Fruit fly (Drosophila melanogaster) whole organism, embryonic: ENCODE results near the gene Set2.

ENCODE experiments used
- Abd-B ChIP-seq: fragments of 200-800 bp; sonication (Bioruptor generic); optimal IDR thresholded peaks from 2 replicates; lab custom pipeline; 2018; ENCODE audit warnings: missing biosample characterization, mild to moderate bottlenecking, missing genetic modification characterization, moderate library complexity
- C15 ChIP-seq: fragments of 200-800 bp; sonication (Bioruptor generic); IDR thresholded peaks from 3 replicates; pipeline ENCODE4 v1.3.6; 2022; ENCODE audit warnings: missing biosample characterization, missing genetic modification characterization
- CG10274 ChIP-seq: fragments of 200-800 bp; sonication (Bioruptor generic); optimal IDR thresholded peaks from 3 replicates; lab custom pipeline; 2017; ENCODE audit warnings: missing biosample characterization, mild to moderate bottlenecking, missing genetic modification characterization
- CG10959 ChIP-seq: fragments of 200-800 bp; sonication (Bioruptor generic); IDR thresholded peaks from 2 replicates; pipeline ENCODE4 v1.3.6; 2022; ENCODE audit warnings: missing biosample characterization, missing genetic modification characterization
- CG1233 ChIP-seq: fragments of 200-800 bp; sonication (Bioruptor generic); optimal IDR thresholded peaks from 4 replicates; lab custom pipeline; 2018; ENCODE audit warnings: missing biosample characterization, mild to moderate bottlenecking, missing genetic modification characterization
- CG13624 ChIP-seq: fragments of 200-800 bp; sonication (Bioruptor generic); optimal IDR thresholded peaks from 2 replicates; lab custom pipeline; 2016; ENCODE audit warnings: missing biosample characterization, missing genetic modification characterization
- CG17186 ChIP-seq: fragments of 200-800 bp; sonication (Bioruptor generic); optimal IDR thresholded peaks from 3 replicates; lab custom pipeline; 2017; ENCODE audit warnings: missing biosample characterization, missing genetic modification reagents, missing genetic modification characterization
- CG17912 ChIP-seq: fragments of 200-800 bp; sonication (Bioruptor generic); optimal IDR thresholded peaks from 2 replicates; lab custom pipeline; 2018; ENCODE audit warnings: missing biosample characterization, mild to moderate bottlenecking, missing genetic modification characterization
- CG2116 ChIP-seq: fragments of 200-800 bp; sonication (Bioruptor generic); optimal IDR thresholded peaks from 3 replicates; lab custom pipeline; 2018; ENCODE audit warnings: missing biosample characterization, mild to moderate bottlenecking, missing genetic modification characterization
- CG2120 ChIP-seq: fragments of 200-800 bp; sonication (Bioruptor generic); optimal IDR thresholded peaks from 3 replicates; lab custom pipeline; 2016; ENCODE audit warnings: missing biosample characterization, missing genetic modification characterization
- CG30403 ChIP-seq: fragments of 200-800 bp; sonication (Bioruptor generic); optimal IDR thresholded peaks from 3 replicates; lab custom pipeline; 2016; ENCODE audit warnings: missing biosample characterization, missing genetic modification characterization
- CG32532 ChIP-seq: fragments of 200-800 bp; sonication (Bioruptor generic); IDR thresholded peaks from 2 replicates; pipeline ENCODE4 v1.3.6; 2022; ENCODE audit warnings: missing biosample characterization, missing genetic modification characterization
- CG32772 ChIP-seq: fragments of 200-800 bp; sonication (Bioruptor generic); IDR thresholded peaks from 2 replicates; pipeline ENCODE4 v1.3.6; 2022; ENCODE audit warnings: missing biosample characterization, missing genetic modification characterization
- CG3995 ChIP-seq: fragments of 200-800 bp; sonication (Bioruptor generic); optimal IDR thresholded peaks from 3 replicates; lab custom pipeline; 2016; ENCODE audit warnings: missing biosample characterization, missing genetic modification characterization
- CG4707 ChIP-seq: fragments of 200-800 bp; sonication (Bioruptor generic); optimal IDR thresholded peaks from 2 replicates; lab custom pipeline; 2018; ENCODE audit warnings: missing biosample characterization, mild to moderate bottlenecking, missing genetic modification characterization, moderate library complexity
- CG4730 ChIP-seq: fragments of 200-800 bp; sonication (Bioruptor generic); IDR thresholded peaks from 2 replicates; pipeline ENCODE4 v1.3.6; 2022; ENCODE audit warnings: missing biosample characterization, missing genetic modification characterization
- CG5180 ChIP-seq: fragments of 200-800 bp; sonication (Bioruptor generic); optimal IDR thresholded peaks from 3 replicates; lab custom pipeline; 2017; ENCODE audit warnings: missing biosample characterization, missing genetic modification characterization, mild to moderate bottlenecking, moderate library complexity, missing genetic modification reagents
- CG5245 ChIP-seq: fragments of 200-800 bp; sonication (Bioruptor generic); optimal IDR thresholded peaks from 3 replicates; lab custom pipeline; 2016; ENCODE audit warnings: missing biosample characterization, missing genetic modification characterization
- CG6813 ChIP-seq: fragments of 200-800 bp; sonication (Bioruptor generic); optimal IDR thresholded peaks from 2 replicates; lab custom pipeline; 2017; ENCODE audit warnings: missing biosample characterization, missing genetic modification characterization, mild to moderate bottlenecking, moderate library complexity, missing genetic modification reagents
- CG9609 ChIP-seq: fragments of 200-800 bp; sonication (Bioruptor generic); optimal IDR thresholded peaks from 3 replicates; lab custom pipeline; 2016; ENCODE audit warnings: missing biosample characterization, missing genetic modification characterization
- CG9876 ChIP-seq: fragments of 200-800 bp; sonication (Bioruptor generic); optimal IDR thresholded peaks from 2 replicates; lab custom pipeline; 2016; ENCODE audit warnings: missing biosample characterization, missing genetic modification characterization
- CrebB ChIP-seq: fragments of 200-800 bp; sonication (Bioruptor generic); optimal IDR thresholded peaks from 3 replicates; lab custom pipeline; 2018; ENCODE audit warnings: missing biosample characterization, mild to moderate bottlenecking, missing genetic modification characterization
- Dip3 ChIP-seq: fragments of 200-800 bp; sonication (Bioruptor generic); optimal IDR thresholded peaks from 3 replicates; lab custom pipeline; 2016; ENCODE audit warnings: missing biosample characterization, missing genetic modification characterization
- Hey ChIP-seq: fragments of 200-800 bp; sonication (Bioruptor generic); optimal IDR thresholded peaks from 3 replicates; lab custom pipeline; 2018; ENCODE audit warnings: missing biosample characterization, mild to moderate bottlenecking, missing genetic modification characterization
- NFAT ChIP-seq: fragments of 200-800 bp; sonication (Bioruptor generic); IDR thresholded peaks from 2 replicates; pipeline ENCODE4 v1.3.6; 2022; ENCODE audit warnings: missing biosample characterization, missing genetic modification characterization
- Opbp ChIP-seq: fragments of 200-800 bp; sonication (Bioruptor generic); IDR thresholded peaks from 3 replicates; pipeline ENCODE4 v1.3.6; 2022; ENCODE audit warnings: missing biosample characterization, missing genetic modification characterization; ENCODE audit not compliant: partially characterized antibody
- Sry-δ ChIP-seq: fragments of 200-800 bp; sonication (Bioruptor generic); optimal IDR thresholded peaks from 2 replicates; lab custom pipeline; 2016; ENCODE audit warnings: missing biosample characterization, missing genetic modification characterization
- Taf1 ChIP-seq: fragments of 200-800 bp; sonication (Bioruptor generic); IDR thresholded peaks from 2 replicates; pipeline ENCODE4 v1.3.6; 2022; ENCODE audit warnings: missing biosample characterization, missing genetic modification characterization
- abd-A ChIP-seq: fragments of 200-800 bp; sonication (Bioruptor generic); optimal IDR thresholded peaks from 3 replicates; lab custom pipeline; 2019; ENCODE audit warnings: missing biosample characterization, mild to moderate bottlenecking, missing genetic modification characterization, moderate library complexity
- ap ChIP-seq: fragments of 200-800 bp; sonication (Bioruptor generic); IDR thresholded peaks from 2 replicates; pipeline ENCODE4 v1.3.6; 2022; ENCODE audit warnings: missing biosample characterization, missing genetic modification characterization
- ash1 ChIP-seq: fragments of 200-800 bp; sonication (Bioruptor generic); optimal IDR thresholded peaks from 2 replicates; lab custom pipeline; 2018; ENCODE audit warnings: missing biosample characterization, mild to moderate bottlenecking, missing genetic modification characterization
- bbx ChIP-seq: fragments of 200-800 bp; sonication (Bioruptor generic); IDR thresholded peaks from 2 replicates; pipeline ENCODE4 v1.3.6; 2022; ENCODE audit warnings: missing biosample characterization, missing genetic modification characterization; ENCODE audit not compliant: partially characterized antibody
- dmrt11E ChIP-seq: fragments of 200-800 bp; sonication (Bioruptor generic); optimal IDR thresholded peaks from 3 replicates; lab custom pipeline; 2018; ENCODE audit warnings: missing biosample characterization, mild to moderate bottlenecking, missing genetic modification characterization, moderate library complexity
- gcm2 ChIP-seq: fragments of 200-800 bp; sonication (Bioruptor generic); optimal IDR thresholded peaks from 2 replicates; lab custom pipeline; 2016; ENCODE audit warnings: missing biosample characterization, missing genetic modification characterization
- grau ChIP-seq: fragments of 200-800 bp; optimal IDR thresholded peaks from 3 replicates; lab custom pipeline; 2019; ENCODE audit warnings: missing biosample characterization, mild to moderate bottlenecking, missing genetic modification characterization, moderate library complexity
- gt ChIP-seq: fragments of 200-800 bp; sonication (Bioruptor generic); IDR thresholded peaks from 2 replicates; pipeline ENCODE4 v1.3.6; 2022; ENCODE audit warnings: missing biosample characterization, missing genetic modification characterization
- hkb ChIP-seq, 2 experiments: fragments of 200-800 bp in 1 of 2; fragments of >200 bp in 1 of 2; sonication (Bioruptor generic) in 1 of 2; IDR thresholded peaks in 1 of 2; optimal IDR thresholded peaks in 1 of 2; 2 replicates each; pipeline versions ENCODE4 v1.3.6 to Lab custom; 2017 to 2022; ENCODE audit warnings: missing biosample characterization in 1 of 2, missing genetic modification characterization in 1 of 2
- inv ChIP-seq: fragments of 200-800 bp; sonication (Bioruptor generic); IDR thresholded peaks from 2 replicates; pipeline ENCODE4 v1.3.6; 2022; ENCODE audit warnings: missing biosample characterization, missing genetic modification characterization; ENCODE audit not compliant: partially characterized antibody
- jing ChIP-seq: fragments of 200-800 bp; sonication (Bioruptor generic); optimal IDR thresholded peaks from 2 replicates; lab custom pipeline; 2018; ENCODE audit warnings: missing biosample characterization, mild to moderate bottlenecking, missing genetic modification characterization
- kay ChIP-seq: fragments of 200-800 bp; sonication (Bioruptor generic); optimal IDR thresholded peaks from 2 replicates; lab custom pipeline; 2016; ENCODE audit warnings: missing biosample characterization, missing genetic modification characterization
- pho ChIP-seq: fragments of 200-800 bp; sonication (Bioruptor generic); optimal IDR thresholded peaks from 2 replicates; lab custom pipeline; 2016; ENCODE audit warnings: missing biosample characterization, missing genetic modification characterization
- psq ChIP-seq: fragments of 200-800 bp; sonication (Bioruptor generic); optimal IDR thresholded peaks from 2 replicates; lab custom pipeline; 2017; ENCODE audit warnings: missing biosample characterization, missing genetic modification characterization
- shn ChIP-seq: fragments of 200-800 bp; sonication (Bioruptor generic); optimal IDR thresholded peaks from 3 replicates; lab custom pipeline; 2016; ENCODE audit warnings: missing biosample characterization, missing genetic modification characterization
- sima ChIP-seq: fragments of 200-800 bp; sonication (Bioruptor generic); optimal IDR thresholded peaks from 2 replicates; lab custom pipeline; 2016; ENCODE audit warnings: missing biosample characterization, missing genetic modification characterization
- tio ChIP-seq: fragments of 200-800 bp; sonication (Bioruptor generic); optimal IDR thresholded peaks from 2 replicates; lab custom pipeline; 2017; ENCODE audit warnings: missing biosample characterization, missing genetic modification characterization, inconsistent platforms
- tna ChIP-seq: fragments of 200-800 bp; sonication (Bioruptor generic); IDR thresholded peaks from 2 replicates; pipeline ENCODE4 v1.3.6; 2022; ENCODE audit warnings: missing biosample characterization, missing genetic modification characterization; ENCODE audit not compliant: partially characterized antibody
- toy ChIP-seq: fragments of 200-800 bp; sonication (Bioruptor generic); IDR thresholded peaks from 2 replicates; pipeline ENCODE4 v1.3.6; 2022; ENCODE audit warnings: missing biosample characterization, missing genetic modification characterization
- ttk ChIP-seq: fragments of 200-800 bp; sonication (Bioruptor generic); IDR thresholded peaks from 2 replicates; pipeline ENCODE4 v2.1.2; 2022; ENCODE audit warnings: missing biosample characterization, missing genetic modification characterization
- zf30C ChIP-seq: fragments of 200-800 bp; sonication (Bioruptor generic); optimal IDR thresholded peaks from 3 replicates; lab custom pipeline; 2018; ENCODE audit warnings: missing biosample characterization, mild to moderate bottlenecking, missing genetic modification characterization

Set2 gene

dm6 chrX:13396378-13397099 lies 16.5 kb upstream of the Set2 start, which contains the start of gene Bcat (continued):
- TF ChIP-seq Opbp (GFP tag; lab: Robert Waterston, UW) = no peak
- TF ChIP-seq sima = no peak
- TF ChIP-seq zf30C (GFP tag; lab: Kevin White, UChicago) = peak; percentile 72
- TF ChIP-seq abd-A (tag; lab: Kevin White, UChicago) = no peak
- no peak for TF ChIP-seq gcm2 (GFP tag; lab: Kevin White, UChicago)
- TF ChIP-seq CG9876 (GFP tag; lab: Kevin White, UChicago) = no peak
- TF ChIP-seq CG2116 (GFP tag; lab: Kevin White, UChicago) = peak; percentile 31
- TF ChIP-seq CG13624 (GFP tag; lab: Kevin White, UChicago) = no peak
- peak; percentile 82 for TF ChIP-seq CG30403 (GFP tag; lab: Kevin White, UChicago)
- no peak for TF ChIP-seq Taf1
- no peak for TF ChIP-seq ap (GFP tag; lab: Robert Waterston, UW)
- no peak for TF ChIP-seq CG5245 (GFP tag; lab: Kevin White, UChicago)
- no peak for TF ChIP-seq Hey (tag; lab: Kevin White, UChicago)
- TF ChIP-seq toy (GFP tag; lab: Robert Waterston, UW) = no peak
- no peak for TF ChIP-seq CG17912 (GFP tag; lab: Kevin White, UChicago)
- no peak for TF ChIP-seq CrebB
- peak; percentile 77 for TF ChIP-seq CG10274
- peak; percentile 8 for TF ChIP-seq kay (GFP tag; lab: Kevin White, UChicago)
- no peak for TF ChIP-seq CG10959
- peak; percentile 73; the same call in 1 of the 2 replicates for TF ChIP-seq CG32532 (GFP tag; lab: Robert Waterston, UW)
- TF ChIP-seq grau (tag; lab: Kevin White, UChicago) = peak; percentile 78
- TF ChIP-seq Dip3 (GFP tag; lab: Kevin White, UChicago) = peak; percentile 51
- no peak; the same call in 1 of the 2 replicates for TF ChIP-seq NFAT (GFP tag; lab: Robert Waterston, UW)
- TF ChIP-seq CG3995 (GFP tag; lab: Kevin White, UChicago) = no peak
- no peak for TF ChIP-seq CG17186 (GFP tag; lab: Kevin White, UChicago)
- 0 out of 2 replicates have a peak, but pooled peaks have one; percentile 33 for TF ChIP-seq CG4730
- peak; percentile 77 for TF ChIP-seq CG2120 (GFP tag; lab: Kevin White, UChicago)
- peak; percentile 62 for TF ChIP-seq tio (GFP tag; lab: Kevin White, UChicago)
- TF ChIP-seq psq (GFP tag; lab: Kevin White, UChicago) = peak; percentile 13
- no peak for TF ChIP-seq ash1
- no peak for TF ChIP-seq dmrt11E (tag; lab: Kevin White, UChicago)
- no peak for TF ChIP-seq gt
- no peak for TF ChIP-seq tna (GFP tag; lab: Robert Waterston, UW)
- 0 out of 2 replicates have a peak, but pooled peaks have one; percentile 32 for TF ChIP-seq ttk (GFP tag; lab: Robert Waterston, UW)
- TF ChIP-seq CG4707 (GFP tag; lab: Kevin White, UChicago) = peak; percentile 6
- no peak for TF ChIP-seq bbx (GFP tag; lab: Robert Waterston, UW)
- TF ChIP-seq shn = no peak
- TF ChIP-seq CG1233 = peak; percentile 65
- peak; percentile 44 for TF ChIP-seq CG5180 (GFP tag; lab: Kevin White, UChicago)
- peak; percentile 24 for TF ChIP-seq CG9609
- TF ChIP-seq Abd-B (GFP tag; lab: Kevin White, UChicago) = peak; percentile 60
- no peak for TF ChIP-seq hkb (optimal IDR thresholded peaks at IDR 0.05; lab: Kevin White, UChicago)
- peak; percentile 35; the same call in 1 of the 2 replicates for TF ChIP-seq hkb (GFP tag; IDR thresholded peaks at IDR 0.05; lab: Robert Waterston, UW)
- peak; percentile 31 for TF ChIP-seq jing (GFP tag; lab: Kevin White, UChicago)
- peak; percentile 64 for TF ChIP-seq CG6813 (GFP tag; lab: Kevin White, UChicago)
- TF ChIP-seq CG32772 (GFP tag; lab: Robert Waterston, UW) = peak; percentile 48; the same call in 1 of the 2 replicates
- TF ChIP-seq Sry-δ (GFP tag; lab: Kevin White, UChicago) = no peak
- TF ChIP-seq inv = no peak
- TF ChIP-seq pho (GFP tag; lab: Kevin White, UChicago) = peak; percentile 36
- no peak for TF ChIP-seq C15 (GFP tag; lab: Robert Waterston, UW)
